Worm (Caenorhabditis elegans): Measurements from ENCODE around the gene C46A5.4.

DNA sequence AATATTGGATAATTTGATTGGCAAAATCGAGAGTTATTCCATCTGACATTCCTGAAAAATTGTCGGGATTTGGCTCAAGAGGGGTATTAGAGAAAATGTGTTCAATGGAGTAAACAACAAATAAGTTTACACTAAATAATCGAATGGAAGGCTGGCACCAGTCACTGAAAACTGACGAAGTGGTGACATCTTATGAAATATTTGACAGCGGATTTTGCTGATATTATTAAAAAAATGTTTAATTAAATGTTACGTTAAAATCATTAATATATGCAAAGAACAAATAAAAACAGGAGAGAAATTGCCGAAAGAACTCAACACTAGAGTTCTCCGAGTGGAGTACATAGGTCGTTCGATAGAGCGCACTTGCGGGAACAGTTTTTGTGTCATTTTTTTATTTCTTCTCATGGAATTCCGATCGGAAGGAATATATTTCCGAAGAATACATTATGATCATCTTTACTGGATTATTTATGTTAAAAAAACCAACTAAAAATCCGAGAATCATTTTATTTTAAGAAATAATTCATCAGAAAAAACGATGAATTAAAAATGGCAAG, 28.4 kb upstream of the C46A5.4 start, which contains the start of gene tag-322:
- TF ChIP-seq hpl-2 (GFP tag; optimal IDR thresholded peaks at IDR 0.05): no peak
- no peak for TF ChIP-seq nhr-76 (tag; optimal IDR thresholded peaks at IDR 0.05)
- TF ChIP-seq sox-4 (tag; optimal IDR thresholded peaks at IDR 0.05): peak; percentile 13
- TF ChIP-seq lin-39 (tag; optimal IDR thresholded peaks at IDR 0.05): no peak
- peak in 1 of 2 experiments; percentile 30 for TF ChIP-seq ztf-11 (tag; optimal IDR thresholded peaks at IDR 0.05)
- TF ChIP-seq ama-1 (optimal IDR thresholded peaks at IDR 0.05): peak; percentile 64
- TF ChIP-seq dsc-1 (tag; optimal IDR thresholded peaks at IDR 0.05): peak; percentile 75
- TF ChIP-seq unc-62 (GFP tag; optimal IDR thresholded peaks at IDR 0.05): no peak
- TF ChIP-seq unc-30 (tag; optimal IDR thresholded peaks at IDR 0.05): no peak
- TF ChIP-seq pqm-1 (tag; optimal IDR thresholded peaks at IDR 0.05): no peak
- TF ChIP-seq lin-35 (GFP tag; optimal IDR thresholded peaks at IDR 0.05): peak; percentile 67 to 77
